Worm (Caenorhabditis elegans) whole organism, midembryonic: ENCODE data around the gene mnr-1.

ENCODE experiments used
- T22C8.4 ChIP-seq: fragments of 200-800 bp; sonication (Bioruptor generic); IDR thresholded peaks from 2 replicates; pipeline ENCODE4 v1.3.6; 2022; ENCODE audit warnings: missing genetic modification characterization, missing compliant biosample characterization
- cog-1 ChIP-seq: sonication (generic microtip); optimal IDR thresholded peaks from 2 replicates; lab custom pipeline; 2016; ENCODE audit warnings: missing genetic modification characterization, missing compliant biosample characterization
- flt-1 ChIP-seq: fragments of 200-800 bp; sonication (Bioruptor generic); IDR thresholded peaks from 2 replicates; pipeline ENCODE4 v1.3.6; 2022; ENCODE audit warnings: missing genetic modification characterization, missing compliant biosample characterization
- klf-2 ChIP-seq: fragments of 200-800 bp; sonication (Bioruptor generic); conservative IDR thresholded peaks from 2 replicates; pipeline ENCODE4 v1.3.6; 2022; ENCODE audit warnings: missing genetic modification reagents, missing genetic modification characterization, missing compliant biosample characterization
- med-1 ChIP-seq: sonication (generic microtip); optimal IDR thresholded peaks from 2 replicates; lab custom pipeline; 2017; ENCODE audit warnings: missing genetic modification characterization, mild to moderate bottlenecking, missing compliant biosample characterization, antibody characterized with exemption, missing genetic modification reagents; ENCODE audit not compliant: insufficient read depth
- ref-1 ChIP-seq: fragments of 200-800 bp; sonication (Bioruptor generic); conservative IDR thresholded peaks from 2 replicates; pipeline ENCODE4 v1.3.6; 2022; ENCODE audit warnings: missing genetic modification reagents, missing genetic modification characterization, missing compliant biosample characterization
- tab-1 ChIP-seq: fragments of 200-800 bp; sonication (Bioruptor generic); IDR thresholded peaks from 2 replicates; pipeline ENCODE4 v1.3.6; 2022; ENCODE audit warnings: missing genetic modification characterization, missing compliant biosample characterization
- ztf-23 ChIP-seq: fragments of 200-800 bp; sonication (Bioruptor generic); IDR thresholded peaks from 2 replicates; pipeline ENCODE4 v1.3.6; 2022; ENCODE audit warnings: missing genetic modification reagents, missing genetic modification characterization, missing compliant biosample characterization
- ztf-29 ChIP-seq: fragments of 200-800 bp; sonication (Bioruptor generic); IDR thresholded peaks from 2 replicates; pipeline ENCODE4 v1.3.6; 2022; ENCODE audit warnings: missing genetic modification reagents, missing genetic modification characterization, missing compliant biosample characterization

Gene mnr-1

ce11 chrV:20654350-20654749, at the start of gene mnr-1:
Gene mnr-1, plus strand, starts transcription at chrV:20654650.
- no peak for TF ChIP-seq tab-1

- TF ChIP-seq med-1 (GFP tag; lab: Kevin White, UChicago), result no peak
- no peak for TF ChIP-seq T22C8.4
Observed at ce11 chrV:20606617-20607016, 47.8 kb upstream of the mnr-1 start, which contains the start of gene F46B3.23. Gene F46B3.23, minus strand, starts transcription at chrV:20606717.

ce11 chrV:20608688-20609087, 45.8 kb upstream of the mnr-1 start, which contains the start of gene ttr-12:
Gene ttr-12, minus strand, starts transcription at chrV:20608788.
- TF ChIP-seq ztf-29 (GFP tag; lab: Robert Waterston, UW) (no peak), cog-1 (tag; lab: Kevin White, UChicago) (no peak), tab-1 (no peak), T22C8.4 (no peak), ref-1 (GFP tag; lab: Robert Waterston, UW) (no peak), ztf-23 (GFP tag; lab: Robert Waterston, UW) (no peak), med-1 (GFP tag; lab: Kevin White, UChicago) (no peak)

DNA sequence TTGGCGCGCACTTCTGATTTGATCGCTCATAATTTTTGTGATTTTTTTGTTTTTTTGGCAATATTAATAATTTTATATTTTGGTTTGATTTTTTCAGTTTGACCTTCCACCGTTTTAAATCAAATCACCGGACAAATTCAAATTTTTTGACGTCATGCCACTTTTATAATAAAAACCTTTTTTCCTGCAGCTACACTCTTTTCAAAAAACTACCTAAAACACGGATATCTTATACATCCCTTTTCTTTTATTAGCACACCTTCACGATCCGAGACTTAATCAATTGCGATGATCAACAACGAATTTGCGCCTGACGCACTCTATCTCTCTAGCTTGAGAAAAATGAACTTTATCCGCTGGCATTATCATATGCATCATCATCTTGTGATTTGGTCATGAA, 45.0 kb upstream of the mnr-1 start, which contains the start of gene grd-2:
Gene grd-2, plus strand, starts transcription at position 301 of the 400 bp plus-strand sequence.
- TF ChIP-seq tab-1 (no peak), T22C8.4 (no peak), med-1 (GFP tag; lab: Kevin White, UChicago) (no peak), ztf-23 (GFP tag; lab: Robert Waterston, UW) (no peak), ref-1 (GFP tag; lab: Robert Waterston, UW) (no peak), flt-1 (GFP tag; lab: Robert Waterston, UW) (no peak), cog-1 (tag; lab: Kevin White, UChicago) (no peak)

ce11 chrV:20618632-20619031, 35.8 kb upstream of the mnr-1 start, which contains the start of gene F46B3.7:
Gene F46B3.7, minus strand, starts transcription at chrV:20618732.
- no peak for TF ChIP-seq med-1 (GFP tag; lab: Kevin White, UChicago)
- TF ChIP-seq flt-1 (GFP tag; lab: Robert Waterston, UW), result no peak
- no peak for TF ChIP-seq cog-1 (tag; lab: Kevin White, UChicago)
- TF ChIP-seq ztf-29 (GFP tag; lab: Robert Waterston, UW), result no peak
- TF ChIP-seq ref-1 (GFP tag; lab: Robert Waterston, UW), result no peak
- no peak for TF ChIP-seq T22C8.4
- TF ChIP-seq ztf-23 (GFP tag; lab: Robert Waterston, UW), result no peak

- TF ChIP-seq ztf-29 (GFP tag; lab: Robert Waterston, UW) (no peak), T22C8.4 (no peak), flt-1 (GFP tag; lab: Robert Waterston, UW) (no peak), ref-1 (GFP tag; lab: Robert Waterston, UW) (no peak), tab-1 (no peak), med-1 (GFP tag; lab: Kevin White, UChicago) (no peak), klf-2 (GFP tag; lab: Robert Waterston, UW) (no peak), cog-1 (tag; lab: Kevin White, UChicago) (no peak), ztf-23 (GFP tag; lab: Robert Waterston, UW) (no peak)
Observed at ce11 chrV:20623060-20623459, 31.4 kb upstream of the mnr-1 start, which contains the start of gene F46B3.8. Gene F46B3.8, minus strand, starts transcription at chrV:20623160.

DNA sequence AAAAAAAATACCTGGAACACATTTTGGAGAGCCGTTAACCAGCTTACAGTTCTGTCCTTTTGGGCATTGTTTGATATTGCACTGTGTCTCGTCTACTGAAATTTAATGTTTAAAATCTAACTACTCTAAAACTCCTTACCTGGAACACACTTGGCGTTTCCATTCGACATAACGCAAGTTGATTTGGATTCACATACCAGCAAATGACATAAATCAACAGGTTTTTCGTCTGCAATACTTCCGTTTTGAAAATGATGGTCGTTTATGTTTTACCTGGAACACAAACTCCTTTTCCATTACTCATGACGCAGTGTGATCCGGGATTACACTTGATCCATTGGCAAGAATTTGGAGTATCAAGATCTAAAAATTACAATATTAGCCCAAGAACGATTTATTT, 29.2 kb upstream of the mnr-1 start:
- TF ChIP-seq med-1 (GFP tag; lab: Kevin White, UChicago), result no peak

DNA sequence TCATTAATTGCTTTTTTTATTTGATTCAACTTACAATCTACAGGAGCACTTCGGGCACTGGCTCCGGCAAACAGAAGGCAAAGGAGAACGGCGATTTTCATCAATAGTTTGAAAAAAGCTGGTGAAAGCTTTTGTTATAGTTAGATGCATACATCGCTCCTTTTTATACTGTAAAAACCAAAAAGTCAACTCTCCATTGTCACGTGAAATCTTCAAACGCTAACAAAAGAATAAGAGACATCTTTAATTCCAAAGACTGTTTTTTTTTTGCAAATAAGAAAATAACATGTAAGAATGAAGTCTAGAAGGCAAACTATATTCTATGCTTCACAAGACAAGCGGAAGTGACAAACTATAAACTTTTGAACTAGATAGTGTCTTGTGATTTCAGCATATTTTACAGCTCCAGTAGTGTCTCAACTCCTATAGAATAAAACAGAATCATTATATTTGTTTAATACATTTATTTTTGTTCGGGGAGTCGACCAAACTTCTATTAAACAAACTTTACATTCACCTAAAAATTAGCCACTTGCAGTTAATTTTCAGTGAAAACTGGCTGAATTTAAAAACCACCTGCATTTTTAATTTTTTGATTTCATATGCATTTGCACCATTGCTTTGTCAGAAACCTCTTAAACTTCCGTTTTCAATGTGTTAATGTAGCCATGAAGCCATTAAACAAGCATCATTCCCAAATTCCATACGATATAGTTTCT, 28.2 kb upstream of the mnr-1 start, which contains the start of the genes F46B3.9 and srz-18:
Gene F46B3.9, minus strand, starts transcription at position 101 of the 719 bp plus-strand sequence.
Gene srz-18, plus strand, starts transcription at position 669 of the 719 bp plus-strand sequence.
- no peak for TF ChIP-seq med-1 (GFP tag; lab: Kevin White, UChicago)
- no peak for TF ChIP-seq ztf-29 (GFP tag; lab: Robert Waterston, UW)
- no peak for TF ChIP-seq flt-1 (GFP tag; lab: Robert Waterston, UW)

- TF ChIP-seq med-1 (GFP tag; lab: Kevin White, UChicago), result no peak
- TF ChIP-seq klf-2 (GFP tag; lab: Robert Waterston, UW), result no peak
- no peak for TF ChIP-seq ref-1 (GFP tag; lab: Robert Waterston, UW)
- no peak for TF ChIP-seq cog-1 (tag; lab: Kevin White, UChicago)
- TF ChIP-seq flt-1 (GFP tag; lab: Robert Waterston, UW), result no peak
- no peak for TF ChIP-seq T22C8.4
- TF ChIP-seq tab-1, result no peak
- TF ChIP-seq ztf-23 (GFP tag; lab: Robert Waterston, UW), result no peak
- TF ChIP-seq ztf-29 (GFP tag; lab: Robert Waterston, UW), result no peak
Observed at ce11 chrV:20631255-20631654, 23.2 kb upstream of the mnr-1 start, which contains the start of gene F46B3.14. Gene F46B3.14, minus strand, starts transcription at chrV:20631355.

DNA sequence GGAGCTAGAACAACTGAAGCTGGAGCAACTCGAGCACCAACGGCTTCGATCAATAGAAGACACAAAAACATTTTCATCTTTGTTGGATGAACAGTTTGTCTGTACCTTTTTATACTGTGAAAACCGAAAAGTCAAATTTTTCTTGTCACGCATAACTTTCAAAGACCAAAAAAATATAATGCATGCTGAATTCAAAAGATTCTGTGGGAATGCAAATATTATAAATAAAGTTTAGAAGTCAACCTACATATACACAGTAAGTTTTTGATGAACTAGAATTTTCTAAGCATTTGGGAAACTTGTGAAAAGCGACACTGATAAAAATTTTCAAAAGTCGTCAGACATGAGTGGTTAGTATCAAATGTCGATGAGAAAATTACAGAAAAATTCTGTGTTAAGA, 20.8 kb upstream of the mnr-1 start, which contains the start of gene F46B3.15:
Gene F46B3.15, minus strand, starts transcription at position 101 of the 400 bp plus-strand sequence.
- TF ChIP-seq cog-1 (tag; lab: Kevin White, UChicago), result no peak
- no peak for TF ChIP-seq ref-1 (GFP tag; lab: Robert Waterston, UW)
- no peak for TF ChIP-seq flt-1 (GFP tag; lab: Robert Waterston, UW)
